Fruit fly (Drosophila melanogaster) whole organism, embryonic: Measurements from ENCODE around the gene Gk2.

Source experiments
- Ada2b ChIP-seq: fragments of 200-800 bp; sonication (Bioruptor generic); IDR thresholded peaks from 2 replicates; pipeline ENCODE4 v1.3.6; 2022; ENCODE audit warnings: missing biosample characterization, missing genetic modification characterization
- Atf-2 ChIP-seq: fragments of 200-800 bp; sonication (Bioruptor generic); optimal IDR thresholded peaks from 2 replicates; lab custom pipeline; 2016; ENCODE audit warnings: missing biosample characterization, missing genetic modification characterization
- BEAF-32 ChIP-seq: fragments of 200-800 bp; sonication (Bioruptor generic); optimal IDR thresholded peaks from 3 replicates; lab custom pipeline; 2017; ENCODE audit warnings: missing biosample characterization, missing genetic modification characterization, mild to moderate bottlenecking, moderate library complexity, missing genetic modification reagents
- CG11456 ChIP-seq: fragments of 200-800 bp; sonication (Bioruptor generic); IDR thresholded peaks from 3 replicates; pipeline ENCODE4 v1.3.6; 2022; ENCODE audit warnings: missing biosample characterization, missing genetic modification characterization
- CG11696 ChIP-seq: fragments of 200-800 bp; sonication (Bioruptor generic); IDR thresholded peaks from 2 replicates; pipeline ENCODE4 v1.3.6; 2022; ENCODE audit warnings: missing biosample characterization, missing genetic modification characterization
- CG14014 ChIP-seq: fragments of 200-800 bp; sonication (Bioruptor generic); IDR thresholded peaks from 2 replicates; pipeline ENCODE4 v1.3.6; 2022; ENCODE audit warnings: missing biosample characterization, missing genetic modification characterization
- CG14667 ChIP-seq: fragments of 200-800 bp; sonication (Bioruptor generic); IDR thresholded peaks from 2 replicates; pipeline ENCODE4 v1.3.6; 2022; ENCODE audit warnings: missing biosample characterization, missing genetic modification characterization
- CG3065 ChIP-seq: fragments of 200-800 bp; sonication (Bioruptor generic); optimal IDR thresholded peaks from 2 replicates; lab custom pipeline; 2016; ENCODE audit warnings: missing biosample characterization, missing genetic modification characterization
- CG34422 ChIP-seq: fragments of 200-800 bp; sonication (Bioruptor generic); IDR thresholded peaks from 3 replicates; pipeline ENCODE4 v1.3.6; 2022; ENCODE audit warnings: missing biosample characterization, missing genetic modification characterization
- CG3726 ChIP-seq: fragments of 200-800 bp; sonication (Bioruptor generic); IDR thresholded peaks from 3 replicates; pipeline ENCODE4, ENCODE4 v1.3.6; 2022; ENCODE audit warnings: missing biosample characterization, missing genetic modification characterization
- CG6272 ChIP-seq: fragments of 200-800 bp; sonication (Bioruptor generic); IDR thresholded peaks from 2 replicates; pipeline ENCODE4 v1.3.6; 2022; ENCODE audit warnings: missing biosample characterization, missing genetic modification characterization
- CG6654 ChIP-seq: fragments of 200-800 bp; sonication (Bioruptor generic); optimal IDR thresholded peaks from 2 replicates; lab custom pipeline; 2017; ENCODE audit warnings: missing biosample characterization, mild to moderate bottlenecking, missing genetic modification characterization
- CG7839 ChIP-seq: fragments of 200-800 bp; sonication (Bioruptor generic); optimal IDR thresholded peaks from 3 replicates; lab custom pipeline; 2018; ENCODE audit warnings: missing biosample characterization, mild to moderate bottlenecking, missing genetic modification characterization, moderate library complexity
- CG8478 ChIP-seq: fragments of >200 bp; optimal IDR thresholded peaks from 2 replicates; lab custom pipeline; 2018
- CG8765 ChIP-seq: fragments of 200-800 bp; sonication (Bioruptor generic); IDR thresholded peaks from 2 replicates; pipeline ENCODE4 v1.3.6; 2022; ENCODE audit warnings: missing biosample characterization, missing genetic modification characterization
- Camta ChIP-seq: fragments of 200-800 bp; sonication (Bioruptor generic); optimal IDR thresholded peaks from 2 replicates; lab custom pipeline; 2016; ENCODE audit warnings: missing biosample characterization, missing genetic modification characterization
- D ChIP-seq, 2 experiments: fragments of 200-800 bp in 1 of 2; fragments of >200 bp in 1 of 2; sonication (Bioruptor generic) in 1 of 2; optimal IDR thresholded peaks; 2 replicates in 1 of 2; 3 replicates in 1 of 2; lab custom pipeline; 2017; ENCODE audit warnings: mild to moderate bottlenecking in 1 of 2, missing biosample characterization in 1 of 2, missing genetic modification characterization in 1 of 2, missing genetic modification reagents in 1 of 2
- Drgx ChIP-seq: fragments of 200-800 bp; sonication (Bioruptor generic); IDR thresholded peaks from 2 replicates; pipeline ENCODE4 v1.3.6; 2022; ENCODE audit warnings: missing biosample characterization, missing genetic modification characterization
- Hmx ChIP-seq: fragments of 200-800 bp; sonication (Bioruptor generic); optimal IDR thresholded peaks from 2 replicates; lab custom pipeline; 2016; ENCODE audit warnings: missing biosample characterization, missing genetic modification characterization
- Jarid2 ChIP-seq: fragments of 200-800 bp; sonication (Bioruptor generic); optimal IDR thresholded peaks from 3 replicates; lab custom pipeline; 2017; ENCODE audit warnings: mild to moderate bottlenecking, missing biosample characterization, missing genetic modification reagents, missing genetic modification characterization
- Lpt ChIP-seq: fragments of >200 bp; optimal IDR thresholded peaks from 2 replicates; lab custom pipeline; 2018; ENCODE audit warnings: missing biosample characterization, missing genetic modification characterization
- NC2β ChIP-seq: fragments of 200-800 bp; sonication (Bioruptor generic); optimal IDR thresholded peaks from 2 replicates; lab custom pipeline; 2016; ENCODE audit warnings: missing biosample characterization, missing genetic modification characterization
- TFAM ChIP-seq: fragments of 200-800 bp; sonication (Bioruptor generic); optimal IDR thresholded peaks from 2 replicates; lab custom pipeline; 2017; ENCODE audit warnings: missing biosample characterization, missing genetic modification characterization, inconsistent platforms
- YL-1 ChIP-seq: fragments of 200-800 bp; sonication (Bioruptor generic); optimal IDR thresholded peaks from 3 replicates; lab custom pipeline; 2017; ENCODE audit warnings: missing biosample characterization, mild to moderate bottlenecking, missing genetic modification characterization
- ab ChIP-seq: fragments of 200-800 bp; sonication (Bioruptor generic); optimal IDR thresholded peaks from 2 replicates; lab custom pipeline; 2016; ENCODE audit warnings: missing biosample characterization, missing genetic modification characterization
- ac ChIP-seq: fragments of 200-800 bp; sonication (Bioruptor generic); optimal IDR thresholded peaks from 3 replicates; lab custom pipeline; 2017; ENCODE audit warnings: missing biosample characterization, mild to moderate bottlenecking, missing genetic modification characterization
- ash1 ChIP-seq: fragments of 200-800 bp; sonication (Bioruptor generic); optimal IDR thresholded peaks from 2 replicates; lab custom pipeline; 2018; ENCODE audit warnings: missing biosample characterization, mild to moderate bottlenecking, missing genetic modification characterization
- bigmax ChIP-seq: fragments of 200-800 bp; sonication (Bioruptor generic); optimal IDR thresholded peaks from 2 replicates; lab custom pipeline; 2018; ENCODE audit warnings: missing biosample characterization, mild to moderate bottlenecking, missing genetic modification characterization
- cas ChIP-seq: fragments of 200-800 bp; sonication (Bioruptor generic); IDR thresholded peaks from 2 replicates; pipeline ENCODE4 v1.3.6; 2022; ENCODE audit warnings: missing biosample characterization, missing genetic modification characterization
- chn ChIP-seq: fragments of 200-800 bp; sonication (Bioruptor generic); optimal IDR thresholded peaks from 2 replicates; lab custom pipeline; 2016; ENCODE audit warnings: missing biosample characterization, missing genetic modification characterization
- ci ChIP-seq: fragments of 200-800 bp; sonication (Bioruptor generic); IDR thresholded peaks from 3 replicates; pipeline ENCODE4 v1.3.6; 2022; ENCODE audit warnings: missing biosample characterization, missing genetic modification characterization
- disco-r ChIP-seq: fragments of 200-800 bp; sonication (Bioruptor generic); optimal IDR thresholded peaks from 2 replicates; lab custom pipeline; 2016; ENCODE audit warnings: missing biosample characterization, missing genetic modification characterization
- ewg ChIP-seq: fragments of 200-800 bp; sonication (Bioruptor generic); optimal IDR thresholded peaks from 3 replicates; lab custom pipeline; 2017; ENCODE audit warnings: mild to moderate bottlenecking, missing biosample characterization, missing genetic modification reagents, missing genetic modification characterization
- exex ChIP-seq: fragments of 200-800 bp; sonication (Bioruptor generic); optimal IDR thresholded peaks from 4 replicates; lab custom pipeline; 2018; ENCODE audit warnings: missing biosample characterization, mild to moderate bottlenecking, missing genetic modification characterization, moderate library complexity
- gro ChIP-seq: fragments of 200-800 bp; sonication (Bioruptor generic); optimal IDR thresholded peaks from 2 replicates; lab custom pipeline; 2016; ENCODE audit warnings: missing biosample characterization, missing genetic modification characterization
- ind ChIP-seq: fragments of 200-800 bp; sonication (Bioruptor generic); optimal IDR thresholded peaks from 3 replicates; lab custom pipeline; 2016; ENCODE audit warnings: missing biosample characterization, missing genetic modification characterization
- lola ChIP-seq, 3 experiments: fragments of >200 bp in 2 of 3; fragments of 200-800 bp in 1 of 3; sonication (Bioruptor generic) in 1 of 3; optimal IDR thresholded peaks; 2 replicates each; lab custom pipeline; 2017 to 2019; ENCODE audit warnings: missing biosample characterization in 3 of 3, missing genetic modification characterization in 3 of 3, mild to moderate bottlenecking in 1 of 3, moderate library complexity in 1 of 3
- nau ChIP-seq: fragments of 200-800 bp; sonication (Bioruptor generic); optimal IDR thresholded peaks from 3 replicates; lab custom pipeline; 2017; ENCODE audit warnings: missing biosample characterization, mild to moderate bottlenecking, missing genetic modification characterization, missing genetic modification reagents
- peb ChIP-seq: fragments of 200-800 bp; sonication (Bioruptor generic); IDR thresholded peaks from 2 replicates; pipeline ENCODE4 v1.3.6; 2022; ENCODE audit warnings: missing biosample characterization, missing genetic modification characterization
- pita ChIP-seq: fragments of 200-800 bp; sonication (Bioruptor generic); optimal IDR thresholded peaks from 2 replicates; lab custom pipeline; 2017; ENCODE audit warnings: missing biosample characterization, mild to moderate bottlenecking, missing genetic modification characterization
- prd ChIP-seq, 3 experiments: fragments of >200 bp in 2 of 3; fragments of 200-800 bp in 1 of 3; sonication (Bioruptor generic) in 1 of 3; optimal IDR thresholded peaks in 2 of 3; IDR thresholded peaks in 1 of 3; 2 replicates in 2 of 3; 3 replicates in 1 of 3; pipeline versions ENCODE4 v1.3.6 to Lab custom; 2017 to 2022; ENCODE audit warnings: missing biosample characterization in 1 of 3, missing genetic modification characterization in 1 of 3
- pum ChIP-seq: fragments of 200-800 bp; sonication (Bioruptor generic); optimal IDR thresholded peaks from 2 replicates; lab custom pipeline; 2016; ENCODE audit warnings: missing biosample characterization, missing genetic modification characterization
- slbo ChIP-seq: fragments of 200-800 bp; sonication (Bioruptor generic); IDR thresholded peaks from 2 replicates; pipeline ENCODE4 v1.3.6; 2022; ENCODE audit warnings: missing biosample characterization, missing genetic modification characterization
- trh ChIP-seq: fragments of 200-800 bp; sonication (Bioruptor generic); optimal IDR thresholded peaks from 2 replicates; lab custom pipeline; 2016; ENCODE audit warnings: missing biosample characterization, missing genetic modification characterization
- vvl ChIP-seq: fragments of 200-800 bp; sonication (Bioruptor generic); IDR thresholded peaks from 2 replicates; pipeline ENCODE4 v1.3.6; 2022; ENCODE audit warnings: missing biosample characterization, missing genetic modification characterization
- zen2 ChIP-seq: fragments of 200-800 bp; sonication (Bioruptor generic); IDR thresholded peaks from 3 replicates; pipeline ENCODE4 v1.3.6; 2022; ENCODE audit warnings: missing biosample characterization, missing genetic modification characterization; ENCODE audit not compliant: partially characterized antibody

The Gk2 gene

dm6 chr3L:1692122-1692786, 46.0 kb upstream of the Gk2 start (continued):
- TF ChIP-seq CG34422 = 0 out of 3 replicates have a peak, but pooled peaks have one; percentile 38
- no peak for TF ChIP-seq pita (GFP tag; lab: Kevin White, UChicago)
- no peak for TF ChIP-seq nau
- no peak for TF ChIP-seq TFAM (GFP tag; lab: Kevin White, UChicago)
- no peak for TF ChIP-seq Hmx
- TF ChIP-seq pum (GFP tag; lab: Kevin White, UChicago) = no peak
- 0 out of 2 replicates have a peak, but pooled peaks have one; percentile 30 for TF ChIP-seq vvl (GFP tag; lab: Robert Waterston, UW)
- TF ChIP-seq trh (GFP tag; lab: Kevin White, UChicago) = no peak
- TF ChIP-seq CG11456 (GFP tag; lab: Robert Waterston, UW) = 0 out of 3 replicates have a peak, but pooled peaks have one; percentile 8
- no peak for TF ChIP-seq ewg (GFP tag; lab: Kevin White, UChicago)
- TF ChIP-seq Lpt (GFP tag; lab: Kevin White, UChicago) = no peak
- peak; percentile 73 for TF ChIP-seq CG11696 (GFP tag; lab: Robert Waterston, UW)
- no peak for TF ChIP-seq BEAF-32
- no peak for TF ChIP-seq CG3726 (GFP tag; lab: Robert Waterston, UW)
- no peak for TF ChIP-seq CG3065 (GFP tag; lab: Kevin White, UChicago)
- no peak for TF ChIP-seq CG7839 (tag; lab: Kevin White, UChicago)
- TF ChIP-seq CG8478 (lab: Kevin White, UChicago) = no peak
- no peak for TF ChIP-seq chn (GFP tag; lab: Kevin White, UChicago)
- TF ChIP-seq zen2 (GFP tag; lab: Robert Waterston, UW) = no peak
- no peak for TF ChIP-seq prd (optimal IDR thresholded peaks at IDR 0.05; lab: Kevin White, UChicago)
- TF ChIP-seq prd (GFP tag; IDR thresholded peaks at IDR 0.05; lab: Robert Waterston, UW) = peak; percentile 61; the same call in 2 of the 3 replicates
- 0 out of 2 replicates have a peak, but pooled peaks have one; percentile 9 for TF ChIP-seq peb (GFP tag; lab: Robert Waterston, UW)
- no peak for TF ChIP-seq exex (tag; lab: Kevin White, UChicago)
- no peak for TF ChIP-seq Camta (GFP tag; lab: Kevin White, UChicago)
- TF ChIP-seq CG8765 = peak; percentile 25; the same call in 1 of the 2 replicates
- no peak for TF ChIP-seq Atf-2 (GFP tag; lab: Kevin White, UChicago)
- TF ChIP-seq CG14014 (GFP tag; lab: Robert Waterston, UW) = no peak
- TF ChIP-seq disco-r (GFP tag; lab: Kevin White, UChicago) = no peak
- TF ChIP-seq Drgx (GFP tag; lab: Robert Waterston, UW) = peak; percentile 87
- TF ChIP-seq lola (GFP tag; optimal IDR thresholded peaks at IDR 0.05; lab: Kevin White, UChicago) = no peak
- TF ChIP-seq D (optimal IDR thresholded peaks at IDR 0.05; lab: Kevin White, UChicago) = no peak
- TF ChIP-seq D (GFP tag; optimal IDR thresholded peaks at IDR 0.05; lab: Kevin White, UChicago) = no peak
- TF ChIP-seq CG14667 (GFP tag; lab: Robert Waterston, UW) = 0 out of 2 replicates have a peak, but pooled peaks have one; percentile 11
- TF ChIP-seq Jarid2 = no peak
- TF ChIP-seq Ada2b = no peak
- 0 out of 2 replicates have a peak, but pooled peaks have one; percentile 7 for TF ChIP-seq slbo (GFP tag; lab: Robert Waterston, UW)
- no peak for TF ChIP-seq CG6654 (GFP tag; lab: Kevin White, UChicago)
- TF ChIP-seq NC2β = no peak
- peak; percentile 58; the same call in 1 of the 3 replicates for TF ChIP-seq ci (GFP tag; lab: Robert Waterston, UW)
- TF ChIP-seq gro (GFP tag; lab: Kevin White, UChicago) = no peak
- TF ChIP-seq YL-1 (GFP tag; lab: Kevin White, UChicago) = no peak
- TF ChIP-seq cas = no peak
- no peak for TF ChIP-seq bigmax (GFP tag; lab: Kevin White, UChicago)
- TF ChIP-seq ind (GFP tag; lab: Kevin White, UChicago) = no peak
- no peak for TF ChIP-seq CG6272 (GFP tag; lab: Robert Waterston, UW)
- TF ChIP-seq ash1 = no peak
- TF ChIP-seq ac (GFP tag; lab: Kevin White, UChicago) = no peak
- TF ChIP-seq ab = no peak
